Fruit fly (Drosophila melanogaster): ENCODE data around the gene Sf3b5.

Sf3b5 gene

DNA sequence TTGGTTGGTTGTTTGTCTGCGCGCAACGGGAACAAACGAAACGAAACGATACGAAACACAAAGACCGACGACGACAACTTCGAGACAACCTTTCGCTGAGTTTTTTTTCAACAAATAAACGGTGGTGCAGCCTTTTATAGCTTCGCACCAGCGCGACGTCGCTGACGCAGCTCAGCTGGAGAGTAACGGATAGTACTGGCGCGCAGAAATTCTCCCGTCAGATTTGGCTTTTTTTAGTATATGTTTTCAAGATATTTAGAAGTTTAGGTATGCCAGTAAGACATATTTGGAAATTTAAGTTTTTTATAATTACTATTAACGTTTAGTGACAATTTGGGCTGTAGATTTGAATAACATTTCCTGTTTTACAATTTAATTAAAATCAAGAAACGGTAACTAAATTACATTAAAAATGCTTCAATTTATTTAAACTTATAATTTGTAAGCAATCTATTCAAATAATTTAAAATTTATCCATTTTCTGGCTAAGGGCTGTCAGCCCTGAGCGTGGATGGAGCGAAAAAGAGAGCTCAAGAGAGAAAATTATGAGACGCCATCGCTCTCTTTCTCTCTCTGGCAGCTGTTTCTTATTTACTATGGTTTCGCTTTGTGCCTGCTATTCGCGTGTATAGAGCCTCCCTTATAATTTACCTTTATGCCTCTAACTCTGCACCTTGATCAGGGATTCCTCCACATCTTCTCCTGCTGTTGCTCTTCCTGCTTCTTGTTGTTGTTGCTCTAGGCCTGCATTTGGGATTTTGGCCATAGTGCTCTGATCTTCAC lies 18.7 kb upstream of the Sf3b5 start (continued):
- TF ChIP-seq Dref (GFP tag; IDR thresholded peaks at IDR 0.05) (no peak), ci (GFP tag; IDR thresholded peaks at IDR 0.05) (peak; percentile 54; the same call in 1 of the 3 replicates), Max (GFP tag; optimal IDR thresholded peaks at IDR 0.05) (peak; percentile 71), CG11723 (GFP tag; optimal IDR thresholded peaks at IDR 0.05) (peak; percentile 81), CG7271 (tag; optimal IDR thresholded peaks at IDR 0.05) (peak; percentile 36), CG9876 (GFP tag; optimal IDR thresholded peaks at IDR 0.05) (no peak), chinmo (GFP tag; IDR thresholded peaks at IDR 0.05; ENCODE audit: partially characterized antibody) (peak; percentile 62; the same call in 1 of the 4 replicates), CrebB (tag; optimal IDR thresholded peaks at IDR 0.05) (peak; percentile 40), esg (GFP tag; conservative IDR thresholded peaks at IDR 0.05) (peak; percentile 67), CG4820 (GFP tag; optimal IDR thresholded peaks at IDR 0.05) (peak; percentile 48), CG11456 (GFP tag; IDR thresholded peaks at IDR 0.05) (no peak), CG2889 (GFP tag; IDR thresholded peaks at IDR 0.05) (no peak), Pdp1 (GFP tag; optimal IDR thresholded peaks at IDR 0.05) (peak; percentile 19 to 43), CG17186 (GFP tag; optimal IDR thresholded peaks at IDR 0.05) (peak; percentile 14), CG10959 (GFP tag; IDR thresholded peaks at IDR 0.05) (no peak), CG4328 (GFP tag; optimal IDR thresholded peaks at IDR 0.05) (peak; percentile 81), ftz-f1 (GFP tag; optimal IDR thresholded peaks at IDR 0.05) (peak; percentile 16), ERR (GFP tag; optimal IDR thresholded peaks at IDR 0.05) (no peak), ken (GFP tag; IDR thresholded peaks at IDR 0.05) (peak; percentile 40; the same call in 1 of the 3 replicates), Dad (GFP tag; optimal IDR thresholded peaks at IDR 0.05) (peak; percentile 47), CG33213 (GFP tag; optimal IDR thresholded peaks at IDR 0.05) (peak; percentile 13), CG11695 (GFP tag; IDR thresholded peaks at IDR 0.05) (peak; percentile 80), Drgx (GFP tag; IDR thresholded peaks at IDR 0.05) (peak; percentile 76), GATAe (GFP tag; conservative IDR thresholded peaks at IDR 0.05) (no peak), bcd (GFP tag; optimal IDR thresholded peaks at IDR 0.05) (peak; percentile 82), nerfin-2 (GFP tag; IDR thresholded peaks at IDR 0.05; ENCODE audit: partially characterized antibody) (no peak), CG42726 (GFP tag; IDR thresholded peaks at IDR 0.05; ENCODE audit: partially characterized antibody) (peak; percentile 75; the same call in 1 of the 2 replicates), CG11247 (GFP tag; IDR thresholded peaks at IDR 0.05) (no peak; the same call in 1 of the 2 replicates), bsh (GFP tag; optimal IDR thresholded peaks at IDR 0.05) (peak; percentile 60 to 75), CG5953 (GFP tag; IDR thresholded peaks at IDR 0.05) (no peak), unpg (GFP tag; optimal IDR thresholded peaks at IDR 0.05) (peak; percentile 80), CG12769 (tag; optimal IDR thresholded peaks at IDR 0.05) (peak; percentile 69), CG31388 (GFP tag; optimal IDR thresholded peaks at IDR 0.05) (no peak), CG30020 (tag; optimal IDR thresholded peaks at IDR 0.05) (peak; percentile 75), pb (GFP tag; optimal IDR thresholded peaks at IDR 0.05) (no peak), insv (GFP tag; optimal IDR thresholded peaks at IDR 0.05) (peak in 1 of 2 experiments; percentile 73), lov (optimal IDR thresholded peaks at IDR 0.05) (no peak), lov (GFP tag; IDR thresholded peaks at IDR 0.05) (no peak), hb (GFP tag; IDR thresholded peaks at IDR 0.05; ENCODE audit: partially characterized antibody) (no peak), CG4730 (GFP tag; IDR thresholded peaks at IDR 0.05) (no peak), pfk (GFP tag; optimal IDR thresholded peaks at IDR 0.05) (peak; percentile 97), CG3838 (GFP tag; optimal IDR thresholded peaks at IDR 0.05) (peak; percentile 39), Awh (GFP tag; IDR thresholded peaks at IDR 0.05) (no peak), Sox102F (GFP tag; optimal IDR thresholded peaks at IDR 0.05) (peak; percentile 81), sima (GFP tag; optimal IDR thresholded peaks at IDR 0.05) (no peak), Scr (GFP tag; IDR thresholded peaks at IDR 0.05; ENCODE audit: partially characterized antibody) (no peak), dan (GFP tag; IDR thresholded peaks at IDR 0.05) (no peak), Eip74EF (GFP tag; optimal IDR thresholded peaks at IDR 0.05) (peak in 1 of 2 experiments; percentile 87), knrl (GFP tag; IDR thresholded peaks at IDR 0.05; ENCODE audit: partially characterized antibody) (no peak)

Measured in whole organism, embryonic.